Fruit fly (Drosophila melanogaster) whole organism, embryonic: ENCODE data around the gene Arp10.

Experiments
- Adf1 ChIP-seq: fragments of 200-800 bp; sonication (Bioruptor generic); IDR thresholded peaks from 2 replicates; pipeline ENCODE4 v1.3.6; 2022; ENCODE audit warnings: missing biosample characterization, missing genetic modification characterization
- Atf3 ChIP-seq: fragments of 200-800 bp; sonication (Bioruptor generic); optimal IDR thresholded peaks from 3 replicates; lab custom pipeline; 2016; ENCODE audit warnings: missing biosample characterization, missing genetic modification characterization
- CG11247 ChIP-seq: fragments of 200-800 bp; sonication (Bioruptor generic); IDR thresholded peaks from 2 replicates; pipeline ENCODE4 v1.3.6; 2022; ENCODE audit warnings: missing biosample characterization, missing genetic modification characterization
- CG11560 ChIP-seq: fragments of 200-800 bp; sonication (Bioruptor generic); IDR thresholded peaks from 3 replicates; pipeline ENCODE4 v1.3.6; 2022; ENCODE audit warnings: missing biosample characterization, missing genetic modification characterization
- CG12659 ChIP-seq: fragments of 200-800 bp; sonication (Bioruptor generic); optimal IDR thresholded peaks from 3 replicates; lab custom pipeline; 2017; ENCODE audit warnings: mild to moderate bottlenecking, missing biosample characterization, missing genetic modification reagents, missing genetic modification characterization
- CG13624 ChIP-seq: fragments of 200-800 bp; sonication (Bioruptor generic); optimal IDR thresholded peaks from 2 replicates; lab custom pipeline; 2016; ENCODE audit warnings: missing biosample characterization, missing genetic modification characterization
- CG14014 ChIP-seq: fragments of 200-800 bp; sonication (Bioruptor generic); IDR thresholded peaks from 2 replicates; pipeline ENCODE4 v1.3.6; 2022; ENCODE audit warnings: missing biosample characterization, missing genetic modification characterization
- CG14667 ChIP-seq: fragments of 200-800 bp; sonication (Bioruptor generic); IDR thresholded peaks from 2 replicates; pipeline ENCODE4 v1.3.6; 2022; ENCODE audit warnings: missing biosample characterization, missing genetic modification characterization
- CG14965 ChIP-seq: fragments of 200-800 bp; sonication (Bioruptor generic); optimal IDR thresholded peaks from 2 replicates; lab custom pipeline; 2016; ENCODE audit warnings: missing biosample characterization, missing genetic modification characterization, borderline replicate concordance
- CG16863 ChIP-seq: fragments of 200-800 bp; sonication (Bioruptor generic); optimal IDR thresholded peaks from 3 replicates; lab custom pipeline; 2016; ENCODE audit warnings: missing biosample characterization, missing genetic modification characterization
- CG17328 ChIP-seq: fragments of 200-800 bp; sonication (Bioruptor generic); IDR thresholded peaks from 2 replicates; pipeline ENCODE4 v1.3.6; 2022; ENCODE audit warnings: missing biosample characterization, missing genetic modification characterization
- CG18262 ChIP-seq: fragments of 200-800 bp; optimal IDR thresholded peaks from 3 replicates; lab custom pipeline; 2019; ENCODE audit warnings: missing biosample characterization, mild to moderate bottlenecking, missing genetic modification characterization, moderate library complexity
- CG2116 ChIP-seq: fragments of 200-800 bp; sonication (Bioruptor generic); optimal IDR thresholded peaks from 3 replicates; lab custom pipeline; 2018; ENCODE audit warnings: missing biosample characterization, mild to moderate bottlenecking, missing genetic modification characterization
- CG2678 ChIP-seq: fragments of 200-800 bp; sonication (Bioruptor generic); optimal IDR thresholded peaks from 3 replicates; lab custom pipeline; 2019; ENCODE audit warnings: missing biosample characterization, mild to moderate bottlenecking, missing genetic modification characterization, moderate library complexity
- CG2889 ChIP-seq: fragments of 200-800 bp; sonication (Bioruptor generic); IDR thresholded peaks from 3 replicates; pipeline ENCODE4 v1.3.6; 2022; ENCODE audit warnings: missing biosample characterization, missing genetic modification characterization
- CG31224 ChIP-seq: fragments of 200-800 bp; sonication (Bioruptor generic); IDR thresholded peaks from 2 replicates; pipeline ENCODE4 v1.3.6; 2022; ENCODE audit warnings: missing biosample characterization, missing genetic modification characterization
- CG34376 ChIP-seq: fragments of 200-800 bp; sonication (Bioruptor generic); optimal IDR thresholded peaks from 2 replicates; lab custom pipeline; 2018; ENCODE audit warnings: missing biosample characterization, mild to moderate bottlenecking, missing genetic modification characterization
- CG3726 ChIP-seq: fragments of 200-800 bp; sonication (Bioruptor generic); IDR thresholded peaks from 3 replicates; pipeline ENCODE4, ENCODE4 v1.3.6; 2022; ENCODE audit warnings: missing biosample characterization, missing genetic modification characterization
- CG3847 ChIP-seq: fragments of 200-800 bp; sonication (Bioruptor generic); IDR thresholded peaks from 2 replicates; pipeline ENCODE4 v1.3.6; 2022; ENCODE audit warnings: missing biosample characterization, missing genetic modification characterization
- CG4360 ChIP-seq: fragments of 200-800 bp; sonication (Bioruptor generic); IDR thresholded peaks from 2 replicates; pipeline ENCODE4 v1.3.6; 2022; ENCODE audit warnings: missing biosample characterization, missing genetic modification characterization
- CG43689 ChIP-seq: fragments of 200-800 bp; sonication (Bioruptor generic); IDR thresholded peaks from 2 replicates; pipeline ENCODE4 v1.3.6; 2022; ENCODE audit warnings: missing biosample characterization, missing genetic modification characterization
- CG5180 ChIP-seq: fragments of 200-800 bp; sonication (Bioruptor generic); optimal IDR thresholded peaks from 3 replicates; lab custom pipeline; 2017; ENCODE audit warnings: missing biosample characterization, missing genetic modification characterization, mild to moderate bottlenecking, moderate library complexity, missing genetic modification reagents
- CG7556 ChIP-seq: fragments of 200-800 bp; sonication (Bioruptor generic); optimal IDR thresholded peaks from 2 replicates; lab custom pipeline; 2017; ENCODE audit warnings: missing biosample characterization, mild to moderate bottlenecking, missing genetic modification characterization
- CG9727 ChIP-seq: fragments of 200-800 bp; sonication (Bioruptor generic); optimal IDR thresholded peaks from 3 replicates; lab custom pipeline; 2017; ENCODE audit warnings: missing biosample characterization, mild to moderate bottlenecking, missing genetic modification characterization
- CoRest ChIP-seq: fragments of 200-800 bp; sonication (Bioruptor generic); optimal IDR thresholded peaks from 3 replicates; lab custom pipeline; 2018; ENCODE audit warnings: missing biosample characterization, mild to moderate bottlenecking, missing genetic modification characterization, moderate library complexity
- Dref ChIP-seq: fragments of 200-800 bp; sonication (Bioruptor generic); IDR thresholded peaks from 2 replicates; pipeline ENCODE4 v1.3.6; 2022; ENCODE audit warnings: missing biosample characterization, missing genetic modification characterization
- HmgZ ChIP-seq: fragments of 200-800 bp; sonication (Bioruptor generic); optimal IDR thresholded peaks from 2 replicates; lab custom pipeline; 2018; ENCODE audit warnings: missing biosample characterization, mild to moderate bottlenecking, missing genetic modification characterization
- Mrtf ChIP-seq: fragments of 200-800 bp; sonication (Bioruptor generic); IDR thresholded peaks from 3 replicates; pipeline ENCODE4 v1.3.6; 2022; ENCODE audit warnings: missing biosample characterization, missing genetic modification characterization
- NC2β ChIP-seq: fragments of 200-800 bp; sonication (Bioruptor generic); optimal IDR thresholded peaks from 2 replicates; lab custom pipeline; 2016; ENCODE audit warnings: missing biosample characterization, missing genetic modification characterization
- Rx ChIP-seq: fragments of 200-800 bp; sonication (Bioruptor generic); IDR thresholded peaks from 2 replicates; pipeline ENCODE4 v1.3.6; 2022; ENCODE audit warnings: missing biosample characterization, missing genetic modification characterization
- Scr ChIP-seq: fragments of 200-800 bp; sonication (Bioruptor generic); IDR thresholded peaks from 2 replicates; pipeline ENCODE4 v1.3.6; 2022; ENCODE audit warnings: missing biosample characterization, missing genetic modification characterization; ENCODE audit not compliant: partially characterized antibody
- Trl ChIP-seq, 3 experiments: fragments of >200 bp in 2 of 3; fragments of 200-800 bp in 1 of 3; sonication (Bioruptor generic) in 1 of 3; optimal IDR thresholded peaks; 2 replicates in 1 of 3; 3 replicates in 2 of 3; lab custom pipeline; 2016 to 2017; ENCODE audit warnings: missing biosample characterization in 1 of 3, missing genetic modification characterization in 1 of 3
- Xrp1 ChIP-seq: fragments of 200-800 bp; sonication (Bioruptor generic); IDR thresholded peaks from 2 replicates; pipeline ENCODE4 v1.3.6; 2022; ENCODE audit warnings: missing biosample characterization, missing genetic modification characterization
- ara ChIP-seq: fragments of 200-800 bp; sonication (Bioruptor generic); IDR thresholded peaks from 2 replicates; pipeline ENCODE4 v1.3.6; 2022; ENCODE audit warnings: missing biosample characterization, missing genetic modification characterization
- chinmo ChIP-seq: fragments of 200-800 bp; sonication (Bioruptor generic); IDR thresholded peaks from 4 replicates; pipeline ENCODE4 v1.3.6; 2022; ENCODE audit warnings: missing biosample characterization, missing genetic modification characterization; ENCODE audit not compliant: partially characterized antibody
- chn ChIP-seq: fragments of 200-800 bp; sonication (Bioruptor generic); optimal IDR thresholded peaks from 2 replicates; lab custom pipeline; 2016; ENCODE audit warnings: missing biosample characterization, missing genetic modification characterization
- dm ChIP-seq: fragments of 200-800 bp; sonication (Bioruptor generic); optimal IDR thresholded peaks from 3 replicates; lab custom pipeline; 2016; ENCODE audit warnings: missing biosample characterization, missing genetic modification characterization
- ind ChIP-seq: fragments of 200-800 bp; sonication (Bioruptor generic); optimal IDR thresholded peaks from 3 replicates; lab custom pipeline; 2016; ENCODE audit warnings: missing biosample characterization, missing genetic modification characterization
- ken ChIP-seq: fragments of 200-800 bp; sonication (Bioruptor generic); IDR thresholded peaks from 3 replicates; pipeline ENCODE4 v1.3.6; 2022; ENCODE audit warnings: missing biosample characterization, missing genetic modification characterization
- knrl ChIP-seq: fragments of 200-800 bp; sonication (Bioruptor generic); IDR thresholded peaks from 3 replicates; pipeline ENCODE4 v1.3.6; 2022; ENCODE audit warnings: missing biosample characterization, missing genetic modification characterization; ENCODE audit not compliant: partially characterized antibody
- lov ChIP-seq, 2 experiments: fragments of 200-800 bp in 1 of 2; fragments of >200 bp in 1 of 2; sonication (Bioruptor generic) in 1 of 2; IDR thresholded peaks in 1 of 2; optimal IDR thresholded peaks in 1 of 2; 2 replicates in 1 of 2; 3 replicates in 1 of 2; pipeline versions ENCODE4 v1.3.6 to Lab custom; 2017 to 2022; ENCODE audit warnings: missing biosample characterization in 1 of 2, missing genetic modification characterization in 1 of 2
- otp ChIP-seq: fragments of 200-800 bp; sonication (Bioruptor generic); IDR thresholded peaks from 3 replicates; pipeline ENCODE4, ENCODE4 v1.3.6; 2022; ENCODE audit warnings: missing biosample characterization, missing genetic modification characterization
- pan ChIP-seq, 4 experiments: fragments of >200 bp in 3 of 4; fragments of 200-800 bp in 1 of 4; sonication (Bioruptor generic) in 1 of 4; optimal IDR thresholded peaks in 3 of 4; IDR thresholded peaks in 1 of 4; 2 replicates each; pipeline versions ENCODE4 v1.3.6 to Lab custom; 2017 to 2022; ENCODE audit warnings: missing biosample characterization in 2 of 4, missing genetic modification characterization in 2 of 4, mixed read lengths in 1 of 4
- pnt ChIP-seq: fragments of 200-800 bp; sonication (Bioruptor generic); optimal IDR thresholded peaks from 3 replicates; lab custom pipeline; 2016; ENCODE audit warnings: missing biosample characterization, missing genetic modification characterization
- slbo ChIP-seq: fragments of 200-800 bp; sonication (Bioruptor generic); IDR thresholded peaks from 2 replicates; pipeline ENCODE4 v1.3.6; 2022; ENCODE audit warnings: missing biosample characterization, missing genetic modification characterization
- sob ChIP-seq: fragments of 200-800 bp; sonication (Bioruptor generic); IDR thresholded peaks from 2 replicates; pipeline ENCODE4 v1.3.6; 2022; ENCODE audit warnings: missing biosample characterization, missing genetic modification characterization
- tgo ChIP-seq: fragments of 200-800 bp; sonication (Bioruptor generic); IDR thresholded peaks from 3 replicates; pipeline ENCODE4 v1.3.6; 2022; ENCODE audit warnings: missing biosample characterization, missing genetic modification characterization
- vnd ChIP-seq: fragments of 200-800 bp; sonication (Bioruptor generic); IDR thresholded peaks from 3 replicates; pipeline ENCODE4 v1.3.6; 2022; ENCODE audit warnings: missing biosample characterization, missing genetic modification characterization; ENCODE audit not compliant: partially characterized antibody

Arp10 gene

DNA sequence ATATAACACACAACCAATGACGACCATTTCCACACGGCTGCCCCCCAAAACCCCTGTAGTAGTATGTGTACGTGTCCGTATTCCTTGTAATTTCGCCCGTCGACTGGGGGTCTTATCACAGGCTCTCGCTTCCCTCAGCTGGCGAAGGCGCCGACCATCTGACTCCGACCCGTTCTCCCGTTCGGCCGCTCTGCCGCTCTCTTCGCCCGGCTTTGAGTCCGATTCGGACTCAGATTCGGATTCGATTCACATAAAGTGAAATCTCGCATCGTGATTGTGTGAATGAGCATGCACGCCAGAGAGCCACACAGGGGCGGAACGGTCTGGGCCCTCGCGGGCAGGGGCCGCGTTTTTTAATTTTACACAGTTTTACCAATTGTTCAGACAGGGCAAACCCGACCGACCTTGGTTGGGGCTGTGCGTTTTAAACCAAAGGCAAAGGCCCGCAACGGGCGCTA is 19.7 kb upstream of the Arp10 start (continued):
- TF ChIP-seq ara, result 0 out of 2 replicates have a peak, but pooled peaks have one; percentile 29
- peak; percentile 35 for TF ChIP-seq CoRest (tag; lab: Kevin White, UChicago)
- peak; percentile 57 for TF ChIP-seq CG14014 (GFP tag; lab: Robert Waterston, UW)
- TF ChIP-seq CG18262 (tag; lab: Kevin White, UChicago), result no peak
- TF ChIP-seq otp (GFP tag; lab: Robert Waterston, UW), result 0 out of 3 replicates have a peak, but pooled peaks have one; percentile 22
- TF ChIP-seq dm, result no peak
- peak; percentile 3 for TF ChIP-seq CG12659 (GFP tag; lab: Kevin White, UChicago)
- peak; percentile 64 for TF ChIP-seq tgo
- TF ChIP-seq NC2β (GFP tag; lab: Kevin White, UChicago), result peak; percentile 2
- TF ChIP-seq CG16863 (GFP tag; lab: Kevin White, UChicago), result peak; percentile 20
- no peak for TF ChIP-seq lov (optimal IDR thresholded peaks at IDR 0.05; lab: Kevin White, UChicago)
- TF ChIP-seq lov (GFP tag; IDR thresholded peaks at IDR 0.05; lab: Robert Waterston, UW), result no peak
- peak; percentile 48; the same call in 1 of the 2 replicates for TF ChIP-seq CG11247 (GFP tag; lab: Robert Waterston, UW)
- peak; percentile 52 for TF ChIP-seq Rx
- peak; percentile 30 for TF ChIP-seq pnt (GFP tag; lab: Kevin White, UChicago)
- peak; percentile 75 for TF ChIP-seq sob (GFP tag; lab: Robert Waterston, UW)
- TF ChIP-seq CG2116 (GFP tag; lab: Kevin White, UChicago), result no peak
- TF ChIP-seq CG11560, result 0 out of 3 replicates have a peak, but pooled peaks have one; percentile 43
- no peak for TF ChIP-seq CG9727 (GFP tag; lab: Kevin White, UChicago)
- peak; percentile 8 for TF ChIP-seq HmgZ (tag; lab: Kevin White, UChicago)
- TF ChIP-seq CG5180 (GFP tag; lab: Kevin White, UChicago), result no peak
- no peak for TF ChIP-seq chn
- peak; percentile 30; the same call in 1 of the 3 replicates for TF ChIP-seq ken (GFP tag; lab: Robert Waterston, UW)
- peak; percentile 64; the same call in 2 of the 3 replicates for TF ChIP-seq knrl
- TF ChIP-seq Dref (GFP tag; lab: Robert Waterston, UW), result 0 out of 2 replicates have a peak, but pooled peaks have one; percentile 17
- TF ChIP-seq slbo (GFP tag; lab: Robert Waterston, UW), result peak; percentile 85
- no peak for TF ChIP-seq CG43689
- TF ChIP-seq Trl (optimal IDR thresholded peaks at IDR 0.05; lab: Kevin White, UChicago), result peak in 1 of 2 experiments; percentile 21
- TF ChIP-seq Trl (GFP tag; optimal IDR thresholded peaks at IDR 0.05; lab: Kevin White, UChicago), result peak; percentile 21
- TF ChIP-seq chinmo (GFP tag; lab: Robert Waterston, UW), result peak; percentile 88
- TF ChIP-seq CG2889 (GFP tag; lab: Robert Waterston, UW), result peak; percentile 63; the same call in 1 of the 3 replicates
- TF ChIP-seq Mrtf (GFP tag; lab: Robert Waterston, UW), result peak; percentile 47; the same call in 2 of the 3 replicates
- TF ChIP-seq CG4360 (GFP tag; lab: Robert Waterston, UW), result 0 out of 2 replicates have a peak, but pooled peaks have one; percentile 10
- peak; percentile 24; the same call in 1 of the 2 replicates for TF ChIP-seq CG17328 (GFP tag; lab: Robert Waterston, UW)
- TF ChIP-seq Scr (GFP tag; lab: Robert Waterston, UW), result peak; percentile 42; the same call in 1 of the 2 replicates
- TF ChIP-seq Adf1 (GFP tag; lab: Robert Waterston, UW), result peak; percentile 67
- TF ChIP-seq CG14667 (GFP tag; lab: Robert Waterston, UW), result peak; percentile 35; the same call in 1 of the 2 replicates
- no peak for TF ChIP-seq CG7556 (GFP tag; lab: Kevin White, UChicago)
- TF ChIP-seq CG34376 (GFP tag; lab: Kevin White, UChicago), result peak; percentile 19
- TF ChIP-seq CG13624 (GFP tag; lab: Kevin White, UChicago), result peak; percentile 50
- peak; percentile 42; the same call in 1 of the 2 replicates for TF ChIP-seq CG31224 (GFP tag; lab: Robert Waterston, UW)
- no peak for TF ChIP-seq Atf3
- TF ChIP-seq CG3726 (GFP tag; lab: Robert Waterston, UW), result 0 out of 3 replicates have a peak, but pooled peaks have one; percentile 39
- peak; percentile 25 for TF ChIP-seq ind (GFP tag; lab: Kevin White, UChicago)
- TF ChIP-seq Xrp1 (GFP tag; lab: Robert Waterston, UW), result 0 out of 2 replicates have a peak, but pooled peaks have one; percentile 27
- TF ChIP-seq CG3847 (GFP tag; lab: Robert Waterston, UW), result peak; percentile 65
- no peak for TF ChIP-seq pan (optimal IDR thresholded peaks at IDR 0.05; lab: Kevin White, UChicago)
- peak in 1 of 2 experiments; percentile 51 for TF ChIP-seq pan (GFP tag; optimal IDR thresholded peaks at IDR 0.05 in 1 of 2, IDR thresholded peaks at IDR 0.05 in 1 of 2)
- TF ChIP-seq CG2678 (tag; lab: Kevin White, UChicago), result peak; percentile 40
- TF ChIP-seq CG14965 (GFP tag; lab: Kevin White, UChicago), result no peak
- peak; percentile 40; the same call in 1 of the 3 replicates for TF ChIP-seq vnd (GFP tag; lab: Robert Waterston, UW)
